Worm (Caenorhabditis elegans) whole organism, early embryonic: Measurements from ENCODE around the gene F59A6.12.

Source experiments
- B0310.2 ChIP-seq: sonication (generic microtip); optimal IDR thresholded peaks from 2 replicates; lab custom pipeline; 2016; ENCODE audit warnings: mild to moderate bottlenecking, missing genetic modification characterization, missing compliant biosample characterization
- F13C5.2 ChIP-seq: sonication (generic microtip); optimal IDR thresholded peaks from 2 replicates; lab custom pipeline; 2017; ENCODE audit warnings: mild to moderate bottlenecking, missing genetic modification characterization, inconsistent platforms, missing compliant biosample characterization
- ama-1 ChIP-seq: fragments of 150-350 bp; optimal IDR thresholded peaks from 2 replicates; lab custom pipeline; 2014
- ceh-13 ChIP-seq: fragments of 200-800 bp; sonication (Bioruptor generic); optimal IDR thresholded peaks from 2 replicates; lab custom pipeline; 2018; ENCODE audit warnings: mild to moderate bottlenecking, missing genetic modification characterization, missing compliant biosample characterization
- flt-1 ChIP-seq: fragments of 200-800 bp; sonication (Bioruptor generic); IDR thresholded peaks from 2 replicates; pipeline ENCODE4 v1.3.6; 2022; ENCODE audit warnings: missing genetic modification characterization, missing compliant biosample characterization
- hmg-4 ChIP-seq: fragments of 200-800 bp; sonication (Bioruptor generic); optimal IDR thresholded peaks from 2 replicates; lab custom pipeline; 2018; ENCODE audit warnings: mild to moderate bottlenecking, missing genetic modification characterization, missing compliant biosample characterization
- hnd-1 ChIP-seq: sonication (generic microtip); optimal IDR thresholded peaks from 2 replicates; lab custom pipeline; 2016; ENCODE audit warnings: missing genetic modification characterization, missing compliant biosample characterization
- sea-1 ChIP-seq: fragments of 200-800 bp; sonication (Bioruptor generic); conservative IDR thresholded peaks from 2 replicates; pipeline ENCODE4 v1.3.6; 2022; ENCODE audit warnings: missing genetic modification characterization, missing compliant biosample characterization
- tra-4 ChIP-seq: sonication (generic microtip); optimal IDR thresholded peaks from 2 replicates; lab custom pipeline; 2017; ENCODE audit warnings: missing genetic modification characterization, missing compliant biosample characterization

DNA sequence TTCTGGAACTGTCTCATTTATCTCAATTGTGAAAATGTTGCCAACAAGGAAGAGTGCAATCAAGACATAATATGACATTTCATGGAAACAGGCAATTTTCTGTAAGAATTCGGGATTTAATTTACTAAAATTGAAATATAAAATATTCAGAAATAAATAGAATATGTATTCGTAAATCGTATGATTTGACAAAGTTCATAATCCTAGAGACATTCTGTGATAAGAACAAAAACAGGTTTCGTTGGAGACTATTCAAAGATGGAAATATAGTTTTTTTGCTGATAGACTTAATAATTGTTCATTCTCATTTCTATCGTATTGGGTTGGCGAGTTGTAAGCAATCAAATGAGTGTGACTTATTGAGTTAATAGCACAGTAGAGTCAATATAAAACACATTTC is 46.2 kb upstream of the F59A6.12 start, which contains the start of gene C27A2.12:
- TF ChIP-seq hmg-4 (GFP tag; lab: Kevin White, UChicago) (no peak), ama-1 (lab: Kevin White, UChicago) (no peak), sea-1 (GFP tag; lab: Robert Waterston, UW) (no peak), flt-1 (GFP tag; lab: Robert Waterston, UW) (no peak), tra-4 (tag; lab: Kevin White, UChicago) (no peak), B0310.2 (no peak), ceh-13 (GFP tag; lab: Kevin White, UChicago) (no peak), hnd-1 (tag; lab: Kevin White, UChicago) (no peak), F13C5.2 (no peak)
